Worm (Caenorhabditis elegans) whole organism, L1 larva: ENCODE results near the gene C33H5.13.

Experiments used
- C16A3.4 ChIP-seq: fragments of 150-350 bp; optimal IDR thresholded peaks from 2 replicates; lab custom pipeline; 2014; ENCODE audit warnings: missing biosample characterization, missing genetic modification characterization
- C34B4.2 ChIP-seq: sonication (generic microtip); optimal IDR thresholded peaks from 2 replicates; lab custom pipeline; 2017; ENCODE audit warnings: mild to moderate bottlenecking, missing genetic modification characterization, missing compliant biosample characterization
- aha-1 ChIP-seq: fragments of 150-350 bp; optimal IDR thresholded peaks from 2 replicates; lab custom pipeline; 2014; ENCODE audit warnings: missing biosample characterization, missing genetic modification characterization
- alr-1 ChIP-seq: fragments of 200-800 bp; sonication (Bioruptor generic); optimal IDR thresholded peaks from 2 replicates; lab custom pipeline; 2018; ENCODE audit warnings: borderline replicate concordance, mild to moderate bottlenecking, missing genetic modification characterization, missing compliant biosample characterization
- aly-2 ChIP-seq: fragments of 150-350 bp; optimal IDR thresholded peaks from 2 replicates; lab custom pipeline; 2014; ENCODE audit warnings: missing biosample characterization, missing genetic modification characterization
- ama-1 ChIP-seq: fragments of 150-350 bp; optimal IDR thresholded peaks from 2 replicates; lab custom pipeline; 2014
- blmp-1 ChIP-seq: fragments of 150-350 bp; optimal IDR thresholded peaks from 2 replicates; lab custom pipeline; 2014; ENCODE audit warnings: missing biosample characterization, missing genetic modification characterization
- ceh-63 ChIP-seq: fragments of 200-800 bp; sonication (Bioruptor generic); optimal IDR thresholded peaks from 2 replicates; lab custom pipeline; 2018; ENCODE audit warnings: mild to moderate bottlenecking, missing genetic modification characterization, missing compliant biosample characterization
- ceh-8 ChIP-seq: fragments of 200-800 bp; sonication (Bioruptor generic); optimal IDR thresholded peaks from 2 replicates; lab custom pipeline; 2018; ENCODE audit warnings: mild to moderate bottlenecking, missing genetic modification characterization, moderate library complexity, missing compliant biosample characterization
- ceh-82 ChIP-seq, 3 experiments: fragments of 150-350 bp in 1 of 3; sonication (generic microtip) in 2 of 3; optimal IDR thresholded peaks; 2 replicates each; lab custom pipeline; 2014 to 2017; ENCODE audit warnings: missing biosample characterization in 3 of 3, missing genetic modification characterization in 3 of 3
- ceh-88 ChIP-seq: fragments of 200-800 bp; sonication (Bioruptor generic); IDR thresholded peaks from 2 replicates; pipeline ENCODE4 v1.3.6; 2022; ENCODE audit warnings: missing genetic modification characterization, missing compliant biosample characterization
- ces-1 ChIP-seq: fragments of 150-350 bp; optimal IDR thresholded peaks from 2 replicates; lab custom pipeline; 2014; ENCODE audit warnings: missing biosample characterization, missing genetic modification reagents, missing genetic modification characterization
- efl-3 ChIP-seq: fragments of 200-800 bp; sonication (Bioruptor generic); optimal IDR thresholded peaks from 2 replicates; lab custom pipeline; 2018; ENCODE audit warnings: mild to moderate bottlenecking, missing genetic modification characterization, missing compliant biosample characterization
- egl-13 ChIP-seq: sonication (generic microtip); optimal IDR thresholded peaks from 2 replicates; lab custom pipeline; 2016; ENCODE audit warnings: missing genotype, missing genetic modification reagents, missing genetic modification characterization, missing compliant biosample characterization
- egl-27 ChIP-seq, 2 experiments: fragments of 150-350 bp in 1 of 2; sonication (generic microtip); optimal IDR thresholded peaks; 3 replicates each; lab custom pipeline; 2017 to 2018; ENCODE audit warnings: missing biosample characterization in 2 of 2, missing genetic modification characterization in 2 of 2, missing genetic modification reagents in 2 of 2
- fkh-10 ChIP-seq: sonication (generic microtip); optimal IDR thresholded peaks from 2 replicates; lab custom pipeline; 2017; ENCODE audit warnings: missing biosample characterization, missing genetic modification reagents, missing genetic modification characterization
- fkh-4 ChIP-seq: sonication (generic microtip); optimal IDR thresholded peaks from 2 replicates; lab custom pipeline; 2016; ENCODE audit warnings: missing compliant biosample characterization, missing genetic modification characterization, borderline replicate concordance
- fkh-8 ChIP-seq: sonication (generic microtip); optimal IDR thresholded peaks from 2 replicates; lab custom pipeline; 2016; ENCODE audit warnings: mild to moderate bottlenecking, missing genetic modification characterization, missing compliant biosample characterization
- grh-1 ChIP-seq: fragments of 200-800 bp; sonication (Bioruptor generic); IDR thresholded peaks from 2 replicates; pipeline ENCODE4 v1.3.6; 2022; ENCODE audit warnings: missing genetic modification reagents, missing genetic modification characterization, missing compliant biosample characterization
- hlh-17 ChIP-seq: fragments of 200-800 bp; sonication (Bioruptor generic); optimal IDR thresholded peaks from 2 replicates; lab custom pipeline; 2018; ENCODE audit warnings: missing genetic modification characterization, mild to moderate bottlenecking, missing compliant biosample characterization, moderate library complexity, borderline replicate concordance
- irx-1 ChIP-seq: sonication (generic microtip); optimal IDR thresholded peaks from 2 replicates; lab custom pipeline; 2016; ENCODE audit warnings: missing genetic modification characterization, missing compliant biosample characterization
- isw-1 ChIP-seq: fragments of 200-800 bp; sonication (Bioruptor generic); IDR thresholded peaks from 2 replicates; pipeline ENCODE4 v1.3.6; 2022; ENCODE audit warnings: missing genetic modification characterization, missing compliant biosample characterization
- jun-1 ChIP-seq: fragments of 150-350 bp; optimal IDR thresholded peaks from 2 replicates; lab custom pipeline; 2014; ENCODE audit warnings: missing biosample characterization, missing genetic modification reagents, missing genetic modification characterization
- lin-13 ChIP-seq: fragments of 150-350 bp; optimal IDR thresholded peaks from 2 replicates; lab custom pipeline; 2014; ENCODE audit warnings: missing biosample characterization, missing genetic modification reagents, missing genetic modification characterization
- lin-39 ChIP-seq: fragments of 150-350 bp; optimal IDR thresholded peaks from 2 replicates; lab custom pipeline; 2014; ENCODE audit warnings: missing biosample characterization, missing genetic modification reagents, missing genetic modification characterization
- lsy-2 ChIP-seq, 2 experiments: fragments of 150-350 bp; optimal IDR thresholded peaks; 2 replicates each; lab custom pipeline; 2014; ENCODE audit warnings: missing biosample characterization in 2 of 2, missing genetic modification characterization in 2 of 2
- mep-1 ChIP-seq: fragments of 150-350 bp; optimal IDR thresholded peaks from 2 replicates; lab custom pipeline; 2014; ENCODE audit warnings: missing biosample characterization, missing genetic modification characterization
- nhr-11 ChIP-seq: fragments of 150-350 bp; optimal IDR thresholded peaks from 2 replicates; lab custom pipeline; 2014; ENCODE audit warnings: missing biosample characterization, missing genetic modification characterization
- nhr-19 ChIP-seq: fragments of 200-800 bp; sonication (Bioruptor generic); conservative IDR thresholded peaks from 2 replicates; pipeline ENCODE4 v1.3.6; 2022; ENCODE audit warnings: missing genetic modification characterization, missing compliant biosample characterization
- nhr-20 ChIP-seq: sonication (generic microtip); optimal IDR thresholded peaks from 2 replicates; lab custom pipeline; 2016; ENCODE audit warnings: mild to moderate bottlenecking, missing genetic modification characterization, missing compliant biosample characterization
- nhr-237 ChIP-seq: fragments of 150-350 bp; optimal IDR thresholded peaks from 2 replicates; lab custom pipeline; 2014; ENCODE audit warnings: missing biosample characterization, missing genetic modification characterization
- nhr-28 ChIP-seq: fragments of 150-350 bp; optimal IDR thresholded peaks from 2 replicates; lab custom pipeline; 2014; ENCODE audit warnings: missing biosample characterization, missing genetic modification characterization
- nhr-47 ChIP-seq: sonication (generic microtip); optimal IDR thresholded peaks from 2 replicates; lab custom pipeline; 2016; ENCODE audit warnings: mild to moderate bottlenecking, missing genetic modification characterization, moderate library complexity, missing compliant biosample characterization
- nhr-76 ChIP-seq: sonication (generic microtip); optimal IDR thresholded peaks from 2 replicates; lab custom pipeline; 2017; ENCODE audit warnings: missing biosample characterization, missing genetic modification characterization
- nhr-85 ChIP-seq: sonication (generic microtip); peaks from one replicate; lab custom pipeline; 2016; ENCODE audit warnings: missing genetic modification characterization, inconsistent platforms, missing compliant biosample characterization
- nhr-90 ChIP-seq: sonication (generic microtip); optimal IDR thresholded peaks from 2 replicates; lab custom pipeline; 2016; ENCODE audit warnings: mild to moderate bottlenecking, missing genetic modification characterization, missing compliant biosample characterization; ENCODE audit not compliant: poor library complexity
- pax-3 ChIP-seq: fragments of 200-800 bp; sonication (Bioruptor generic); optimal IDR thresholded peaks from 2 replicates; lab custom pipeline; 2018; ENCODE audit warnings: mild to moderate bottlenecking, missing genetic modification characterization, moderate library complexity, missing compliant biosample characterization
- skn-1 ChIP-seq: fragments of 150-350 bp; optimal IDR thresholded peaks from 2 replicates; lab custom pipeline; 2014; ENCODE audit warnings: missing biosample characterization, missing genetic modification characterization
- snpc-4 ChIP-seq: fragments of 150-350 bp; optimal IDR thresholded peaks from 2 replicates; lab custom pipeline; 2014; ENCODE audit warnings: missing biosample characterization, missing genetic modification characterization
- sox-4 ChIP-seq: sonication (generic microtip); optimal IDR thresholded peaks from 2 replicates; lab custom pipeline; 2016; ENCODE audit warnings: missing genetic modification characterization, missing compliant biosample characterization
- sup-37 ChIP-seq: fragments of 200-800 bp; sonication (Bioruptor generic); optimal IDR thresholded peaks from 2 replicates; lab custom pipeline; 2018; ENCODE audit warnings: mild to moderate bottlenecking, missing genetic modification characterization, missing compliant biosample characterization
- swsn-7 ChIP-seq: sonication (generic microtip); optimal IDR thresholded peaks from 2 replicates; lab custom pipeline; 2016; ENCODE audit warnings: missing genetic modification characterization, missing compliant biosample characterization
- unc-130 ChIP-seq: fragments of 150-350 bp; optimal IDR thresholded peaks from 2 replicates; lab custom pipeline; 2017; ENCODE audit warnings: missing biosample characterization, missing genetic modification characterization, inconsistent platforms
- unc-62 ChIP-seq: fragments of 150-350 bp; optimal IDR thresholded peaks from 2 replicates; lab custom pipeline; 2014; ENCODE audit warnings: missing biosample characterization, missing genetic modification reagents, missing genetic modification characterization
- vab-15 ChIP-seq: sonication (generic microtip); optimal IDR thresholded peaks from 2 replicates; lab custom pipeline; 2017; ENCODE audit warnings: missing genotype, mild to moderate bottlenecking, missing genetic modification characterization, missing compliant biosample characterization
- zip-4 ChIP-seq: fragments of 200-800 bp; sonication (Bioruptor generic); optimal IDR thresholded peaks from 2 replicates; lab custom pipeline; 2018; ENCODE audit warnings: mild to moderate bottlenecking, missing genetic modification characterization, moderate library complexity, missing compliant biosample characterization
- ztf-11 ChIP-seq, 2 experiments: sonication (generic microtip); optimal IDR thresholded peaks; 2 replicates each; lab custom pipeline; 2016 to 2017; ENCODE audit warnings: missing genetic modification characterization in 2 of 2, missing biosample characterization in 1 of 2, missing compliant biosample characterization in 1 of 2
- ztf-4 ChIP-seq: fragments of 150-350 bp; optimal IDR thresholded peaks from 2 replicates; lab custom pipeline; 2014; ENCODE audit warnings: missing biosample characterization, missing genetic modification characterization

C33H5.13 gene

ce11 chrIV:7774206-7774605, 17.9 kb downstream of the C33H5.13 start, which contains the start of the genes hcf-1 and swd-2.2 (continued):
- TF ChIP-seq nhr-90 = no peak
- no peak for TF ChIP-seq jun-1
- no peak for TF ChIP-seq unc-62
- TF ChIP-seq nhr-20 (tag; lab: Kevin White, UChicago) = peak; percentile 3
- peak; percentile 61 for TF ChIP-seq C16A3.4 (tag; lab: Kevin White, UChicago)
- TF ChIP-seq ama-1 (lab: Kevin White, UChicago) = no peak
- no peak for TF ChIP-seq sup-37 (GFP tag; lab: Kevin White, UChicago)
- no peak for TF ChIP-seq aha-1 (tag; lab: Kevin White, UChicago)
- no peak for TF ChIP-seq zip-4 (GFP tag; lab: Kevin White, UChicago)
- no peak for TF ChIP-seq fkh-10 (GFP tag; lab: Kevin White, UChicago)
- TF ChIP-seq sox-4 (tag; lab: Kevin White, UChicago) = no peak
- TF ChIP-seq efl-3 (GFP tag; lab: Kevin White, UChicago) = no peak
- peak; percentile 47 to 73 for TF ChIP-seq lsy-2 (tag; optimal IDR thresholded peaks at IDR 0.05; lab: Kevin White, UChicago)
- no peak for TF ChIP-seq alr-1 (tag; lab: Kevin White, UChicago)
- no peak for TF ChIP-seq ces-1
- no peak for TF ChIP-seq nhr-28 (tag; lab: Kevin White, UChicago)
- no peak for TF ChIP-seq lin-39
- no peak for TF ChIP-seq nhr-19
- TF ChIP-seq C34B4.2 (tag; lab: Kevin White, UChicago) = no peak
- no peak for TF ChIP-seq unc-130 (tag; lab: Kevin White, UChicago)
- no peak for TF ChIP-seq ceh-88
- no peak for TF ChIP-seq egl-13 (tag; lab: Kevin White, UChicago)
- TF ChIP-seq skn-1 = no peak
- no peak for TF ChIP-seq swsn-7 (tag; lab: Kevin White, UChicago)
- no peak for TF ChIP-seq nhr-76 (tag; lab: Kevin White, UChicago)
- no peak for TF ChIP-seq nhr-11 (tag; lab: Kevin White, UChicago)
- no peak for TF ChIP-seq ztf-4
- TF ChIP-seq mep-1 (tag; lab: Kevin White, UChicago) = peak; percentile 48
- no peak for TF ChIP-seq ztf-11 (tag; optimal IDR thresholded peaks at IDR 0.05; lab: Kevin White, UChicago)
- TF ChIP-seq grh-1 (GFP tag; lab: Robert Waterston, UW) = no peak
- TF ChIP-seq egl-27 (tag; optimal IDR thresholded peaks at IDR 0.05; lab: Kevin White, UChicago) = no peak
- TF ChIP-seq vab-15 (tag; lab: Kevin White, UChicago) = no peak
- peak; percentile 14 for TF ChIP-seq nhr-47
- TF ChIP-seq snpc-4 (tag; lab: Kevin White, UChicago) = no peak
- no peak for TF ChIP-seq hlh-17 (GFP tag; lab: Kevin White, UChicago)
- peak; percentile 63 for TF ChIP-seq blmp-1 (tag; lab: Kevin White, UChicago)
- no peak for TF ChIP-seq ceh-8
- TF ChIP-seq ceh-63 (GFP tag; lab: Kevin White, UChicago) = no peak
- TF ChIP-seq aly-2 (tag; lab: Kevin White, UChicago) = no peak
- TF ChIP-seq nhr-85 = peak; percentile 40
- no peak for TF ChIP-seq irx-1 (tag; lab: Kevin White, UChicago)
- TF ChIP-seq lin-13 (GFP tag; lab: Kevin White, UChicago) = no peak
- TF ChIP-seq nhr-237 (tag; lab: Kevin White, UChicago) = no peak
- TF ChIP-seq fkh-8 (tag; lab: Kevin White, UChicago) = no peak
- TF ChIP-seq ceh-82 (tag; optimal IDR thresholded peaks at IDR 0.05; lab: Kevin White, UChicago) = peak in 1 of 3 experiments; percentile 18
- no peak for TF ChIP-seq fkh-4 (tag; lab: Kevin White, UChicago)
- TF ChIP-seq pax-3 (tag; lab: Kevin White, UChicago) = no peak
- TF ChIP-seq isw-1 = no peak
- TF ChIP-seq, all 84 proteins: peak for 17
